Fruit fly (Drosophila melanogaster) whole organism, embryonic: Measurements from ENCODE around the gene CG31650.
A peak's percentile ranks its signal among the peaks of the same experiment; 100 is the strongest.

ENCODE experiments used
- Aef1 ChIP-seq: fragments of 200-800 bp; sonication (Bioruptor generic); IDR thresholded peaks from 3 replicates; pipeline ENCODE4 v1.3.6; 2022; ENCODE audit warnings: missing biosample characterization, missing genetic modification characterization
- B-H1 ChIP-seq: fragments of 200-800 bp; sonication (Bioruptor generic); IDR thresholded peaks from 3 replicates; pipeline ENCODE4 v1.3.6; 2022; ENCODE audit warnings: missing biosample characterization, missing genetic modification characterization
- Bteb2 ChIP-seq: fragments of 200-800 bp; sonication (Bioruptor generic); optimal IDR thresholded peaks from 2 replicates; lab custom pipeline; 2016; ENCODE audit warnings: missing biosample characterization, missing genetic modification characterization
- CG11398 ChIP-seq: fragments of 200-800 bp; sonication (Bioruptor generic); optimal IDR thresholded peaks from 2 replicates; lab custom pipeline; 2016; ENCODE audit warnings: missing biosample characterization, missing genetic modification characterization
- CG11723 ChIP-seq: fragments of 200-800 bp; sonication (Bioruptor generic); optimal IDR thresholded peaks from 2 replicates; lab custom pipeline; 2017; ENCODE audit warnings: missing biosample characterization, mild to moderate bottlenecking, missing genetic modification characterization
- CG14860 ChIP-seq: fragments of 200-800 bp; sonication (Bioruptor generic); IDR thresholded peaks from 3 replicates; pipeline ENCODE4 v1.3.6; 2022; ENCODE audit warnings: missing biosample characterization, missing genetic modification characterization; ENCODE audit not compliant: partially characterized antibody
- CG17612 ChIP-seq: fragments of 200-800 bp; sonication (Bioruptor generic); IDR thresholded peaks from 2 replicates; pipeline ENCODE4 v1.3.6; 2022; ENCODE audit warnings: missing biosample characterization, missing genetic modification characterization
- CG18476 ChIP-seq: fragments of 200-800 bp; sonication (Bioruptor generic); optimal IDR thresholded peaks from 2 replicates; lab custom pipeline; 2016; ENCODE audit warnings: missing biosample characterization, mild to moderate bottlenecking, missing genetic modification characterization
- CG18764 ChIP-seq: fragments of 200-800 bp; sonication (Bioruptor generic); optimal IDR thresholded peaks from 3 replicates; lab custom pipeline; 2016; ENCODE audit warnings: missing biosample characterization, missing genetic modification characterization
- CG2120 ChIP-seq: fragments of 200-800 bp; sonication (Bioruptor generic); optimal IDR thresholded peaks from 3 replicates; lab custom pipeline; 2016; ENCODE audit warnings: missing biosample characterization, missing genetic modification characterization
- CG30020 ChIP-seq: fragments of 200-800 bp; optimal IDR thresholded peaks from 2 replicates; lab custom pipeline; 2019; ENCODE audit warnings: missing biosample characterization, mild to moderate bottlenecking, missing genetic modification characterization, moderate library complexity
- CG30431 ChIP-seq: fragments of 200-800 bp; sonication (Bioruptor generic); optimal IDR thresholded peaks from 2 replicates; lab custom pipeline; 2017; ENCODE audit warnings: missing biosample characterization, missing genetic modification characterization
- CG3995 ChIP-seq: fragments of 200-800 bp; sonication (Bioruptor generic); optimal IDR thresholded peaks from 3 replicates; lab custom pipeline; 2016; ENCODE audit warnings: missing biosample characterization, missing genetic modification characterization
- CG4617 ChIP-seq: fragments of 200-800 bp; sonication (Bioruptor generic); optimal IDR thresholded peaks from 3 replicates; lab custom pipeline; 2016; ENCODE audit warnings: missing biosample characterization, missing genetic modification characterization, borderline replicate concordance
- CG8281 ChIP-seq: fragments of 200-800 bp; sonication (Bioruptor generic); optimal IDR thresholded peaks from 2 replicates; lab custom pipeline; 2018; ENCODE audit warnings: missing biosample characterization, mild to moderate bottlenecking, missing genetic modification characterization, moderate library complexity
- CG8944 ChIP-seq: fragments of 200-800 bp; sonication (Bioruptor generic); optimal IDR thresholded peaks from 3 replicates; lab custom pipeline; 2016; ENCODE audit warnings: missing biosample characterization, missing genetic modification characterization
- CTCF ChIP-seq: fragments of 200-800 bp; sonication (Bioruptor generic); optimal IDR thresholded peaks from 2 replicates; lab custom pipeline; 2017; ENCODE audit warnings: missing biosample characterization, mild to moderate bottlenecking, missing genetic modification characterization, moderate library complexity
- CrebB ChIP-seq: fragments of 200-800 bp; sonication (Bioruptor generic); optimal IDR thresholded peaks from 3 replicates; lab custom pipeline; 2018; ENCODE audit warnings: missing biosample characterization, mild to moderate bottlenecking, missing genetic modification characterization
- Dfd ChIP-seq, 2 experiments: fragments of >200 bp; optimal IDR thresholded peaks; 2 replicates each; lab custom pipeline; 2017; ENCODE audit warnings: missing biosample characterization in 2 of 2, missing genetic modification characterization in 2 of 2
- Doc3 ChIP-seq: fragments of 200-800 bp; sonication (Bioruptor generic); IDR thresholded peaks from 3 replicates; pipeline ENCODE4 v1.3.6; 2022; ENCODE audit warnings: missing biosample characterization, missing genetic modification characterization; ENCODE audit not compliant: partially characterized antibody
- Eip74EF ChIP-seq, 2 experiments: fragments of 200-800 bp in 1 of 2; fragments of >200 bp in 1 of 2; sonication (Bioruptor generic) in 1 of 2; optimal IDR thresholded peaks; 2 replicates each; lab custom pipeline; 2017 to 2019; ENCODE audit warnings: missing biosample characterization in 2 of 2, missing genetic modification characterization in 2 of 2, mild to moderate bottlenecking in 1 of 2, moderate library complexity in 1 of 2
- H2.0 ChIP-seq: fragments of 200-800 bp; sonication (Bioruptor generic); IDR thresholded peaks from 2 replicates; pipeline ENCODE4 v1.3.6; 2022; ENCODE audit warnings: missing biosample characterization, missing genetic modification characterization
- Mes4 ChIP-seq: fragments of 200-800 bp; sonication (Bioruptor generic); optimal IDR thresholded peaks from 2 replicates; lab custom pipeline; 2016; ENCODE audit warnings: missing biosample characterization, missing genetic modification characterization
- NC2α ChIP-seq: fragments of 200-800 bp; sonication (Bioruptor generic); optimal IDR thresholded peaks from 2 replicates; lab custom pipeline; 2016; ENCODE audit warnings: missing biosample characterization, missing genetic modification characterization
- NK7.1 ChIP-seq: fragments of 200-800 bp; sonication (Bioruptor generic); optimal IDR thresholded peaks from 3 replicates; lab custom pipeline; 2016; ENCODE audit warnings: missing biosample characterization, missing genetic modification characterization
- NfI ChIP-seq: fragments of 200-800 bp; sonication (Bioruptor generic); optimal IDR thresholded peaks from 3 replicates; lab custom pipeline; 2018; ENCODE audit warnings: missing biosample characterization, mild to moderate bottlenecking, missing genetic modification characterization, moderate library complexity
- Optix ChIP-seq: fragments of 200-800 bp; sonication (Bioruptor generic); IDR thresholded peaks from 3 replicates; pipeline ENCODE4 v1.3.6; 2022; ENCODE audit warnings: missing biosample characterization, missing genetic modification characterization
- Sox102F ChIP-seq: fragments of 200-800 bp; sonication (Bioruptor generic); optimal IDR thresholded peaks from 2 replicates; lab custom pipeline; 2018; ENCODE audit warnings: missing biosample characterization, mild to moderate bottlenecking, missing genetic modification characterization, moderate library complexity
- Tbp ChIP-seq: fragments of >200 bp; optimal IDR thresholded peaks from 2 replicates; lab custom pipeline; 2018; ENCODE audit warnings: missing biosample characterization, missing genetic modification characterization
- ab ChIP-seq: fragments of 200-800 bp; sonication (Bioruptor generic); optimal IDR thresholded peaks from 2 replicates; lab custom pipeline; 2016; ENCODE audit warnings: missing biosample characterization, missing genetic modification characterization
- ac ChIP-seq: fragments of 200-800 bp; sonication (Bioruptor generic); optimal IDR thresholded peaks from 3 replicates; lab custom pipeline; 2017; ENCODE audit warnings: missing biosample characterization, mild to moderate bottlenecking, missing genetic modification characterization
- al ChIP-seq: fragments of 200-800 bp; sonication (Bioruptor generic); IDR thresholded peaks from 2 replicates; pipeline ENCODE4 v1.3.6; 2022; ENCODE audit warnings: missing biosample characterization, missing genetic modification characterization
- bigmax ChIP-seq: fragments of 200-800 bp; sonication (Bioruptor generic); optimal IDR thresholded peaks from 2 replicates; lab custom pipeline; 2018; ENCODE audit warnings: missing biosample characterization, mild to moderate bottlenecking, missing genetic modification characterization
- bsh ChIP-seq, 2 experiments: fragments of 200-800 bp; sonication (Bioruptor generic); optimal IDR thresholded peaks; 2 replicates each; lab custom pipeline; 2017 to 2018; ENCODE audit warnings: mild to moderate bottlenecking in 2 of 2, missing biosample characterization in 2 of 2, missing genetic modification characterization in 2 of 2, moderate library complexity in 1 of 2
- cad ChIP-seq: fragments of >200 bp; optimal IDR thresholded peaks from 2 replicates; lab custom pipeline; 2017; ENCODE audit warnings: missing biosample characterization, missing genetic modification characterization
- dmrt11E ChIP-seq: fragments of 200-800 bp; sonication (Bioruptor generic); optimal IDR thresholded peaks from 3 replicates; lab custom pipeline; 2018; ENCODE audit warnings: missing biosample characterization, mild to moderate bottlenecking, missing genetic modification characterization, moderate library complexity
- fd96Cb ChIP-seq: fragments of 200-800 bp; sonication (Bioruptor generic); optimal IDR thresholded peaks from 2 replicates; lab custom pipeline; 2018; ENCODE audit warnings: missing biosample characterization, mild to moderate bottlenecking, missing genetic modification characterization, moderate library complexity
- fru ChIP-seq: fragments of >200 bp; optimal IDR thresholded peaks from 2 replicates; lab custom pipeline; 2017
- gem ChIP-seq: fragments of 200-800 bp; sonication (Bioruptor generic); optimal IDR thresholded peaks from 2 replicates; lab custom pipeline; 2019; ENCODE audit warnings: missing biosample characterization, mild to moderate bottlenecking, missing genetic modification characterization, moderate library complexity
- grau ChIP-seq: fragments of 200-800 bp; optimal IDR thresholded peaks from 3 replicates; lab custom pipeline; 2019; ENCODE audit warnings: missing biosample characterization, mild to moderate bottlenecking, missing genetic modification characterization, moderate library complexity
- gsb-n ChIP-seq: fragments of 200-800 bp; sonication (Bioruptor generic); optimal IDR thresholded peaks from 3 replicates; lab custom pipeline; 2018; ENCODE audit warnings: missing biosample characterization, mild to moderate bottlenecking, missing genetic modification characterization
- inv ChIP-seq: fragments of 200-800 bp; sonication (Bioruptor generic); IDR thresholded peaks from 2 replicates; pipeline ENCODE4 v1.3.6; 2022; ENCODE audit warnings: missing biosample characterization, missing genetic modification characterization; ENCODE audit not compliant: partially characterized antibody
- klu ChIP-seq: fragments of 200-800 bp; sonication (Bioruptor generic); IDR thresholded peaks from 2 replicates; pipeline ENCODE4 v1.3.6; 2022; ENCODE audit warnings: missing biosample characterization, missing genetic modification characterization
- lbe ChIP-seq: fragments of 200-800 bp; sonication (Bioruptor generic); optimal IDR thresholded peaks from 2 replicates; lab custom pipeline; 2016; ENCODE audit warnings: missing biosample characterization, mild to moderate bottlenecking, missing genetic modification characterization
- odd ChIP-seq: fragments of 200-800 bp; sonication (Bioruptor generic); optimal IDR thresholded peaks from 2 replicates; lab custom pipeline; 2017; ENCODE audit warnings: missing biosample characterization, mild to moderate bottlenecking, missing genetic modification characterization
- sc ChIP-seq, 3 experiments: fragments of >200 bp in 2 of 3; fragments of 200-800 bp in 1 of 3; sonication (Bioruptor generic) in 1 of 3; optimal IDR thresholded peaks; 2 replicates in 2 of 3; 3 replicates in 1 of 3; lab custom pipeline; 2017; ENCODE audit warnings: mild to moderate bottlenecking in 1 of 3, missing biosample characterization in 1 of 3, missing genetic modification characterization in 1 of 3, missing genetic modification reagents in 1 of 3
- sug ChIP-seq: fragments of 200-800 bp; optimal IDR thresholded peaks from 2 replicates; lab custom pipeline; 2019; ENCODE audit warnings: missing biosample characterization, mild to moderate bottlenecking, missing genetic modification characterization, moderate library complexity
- tin ChIP-seq: fragments of 200-800 bp; sonication (Bioruptor generic); optimal IDR thresholded peaks from 3 replicates; lab custom pipeline; 2016; ENCODE audit warnings: missing biosample characterization, missing genetic modification characterization
- twi ChIP-seq: fragments of 200-800 bp; optimal IDR thresholded peaks from 2 replicates; lab custom pipeline; 2019; ENCODE audit warnings: missing biosample characterization, mild to moderate bottlenecking, missing genetic modification characterization, moderate library complexity
- vfl ChIP-seq: fragments of 200-800 bp; sonication (Bioruptor generic); optimal IDR thresholded peaks from 2 replicates; lab custom pipeline; 2016; ENCODE audit warnings: missing biosample characterization, missing genetic modification characterization

The CG31650 gene

DNA sequence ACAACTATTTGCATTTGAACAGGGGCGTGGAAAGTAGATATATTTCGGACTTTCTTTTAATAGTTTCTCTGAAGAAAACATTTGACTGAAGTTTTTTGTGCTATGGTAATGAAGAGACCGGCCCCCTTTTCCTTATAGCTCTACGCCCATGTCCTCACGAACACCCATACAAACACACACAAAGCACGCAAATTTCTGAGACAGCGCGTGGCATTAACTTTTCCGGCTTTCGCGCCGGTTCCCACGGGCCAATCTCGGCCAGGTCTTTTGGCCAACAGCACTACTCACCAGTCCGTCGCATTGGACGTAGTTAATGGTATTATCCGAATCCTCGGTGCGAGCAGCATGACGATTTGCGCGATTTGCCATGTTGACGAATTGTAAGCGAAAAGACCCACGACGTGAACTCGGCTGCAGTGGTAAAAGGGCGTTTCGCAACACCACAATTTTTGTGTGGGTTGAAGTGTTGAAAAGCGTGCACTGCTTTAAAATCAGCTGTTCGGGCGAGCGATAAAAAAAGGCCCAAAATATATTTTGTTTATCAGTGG is 7.9 kb upstream of the CG31650 start, which contains the start of gene senju (continued):
- TF ChIP-seq Mes4 (GFP tag; lab: Kevin White, UChicago): peak; percentile 70
- no peak for TF ChIP-seq cad (GFP tag; lab: Kevin White, UChicago)
- TF ChIP-seq klu (GFP tag; lab: Robert Waterston, UW): peak; percentile 41; the same call in 1 of the 2 replicates
- no peak for TF ChIP-seq Doc3
- TF ChIP-seq CG17612: no peak
- peak; percentile 79 for TF ChIP-seq NfI (GFP tag; lab: Kevin White, UChicago)
- TF ChIP-seq CG4617 (GFP tag; lab: Kevin White, UChicago): peak; percentile 95
- peak; percentile 55 for TF ChIP-seq CTCF (GFP tag; lab: Kevin White, UChicago)
- peak; percentile 70 for TF ChIP-seq H2.0 (GFP tag; lab: Robert Waterston, UW)
- TF ChIP-seq fru (lab: Kevin White, UChicago): no peak
- peak; percentile 61 for TF ChIP-seq fd96Cb (tag; lab: Kevin White, UChicago)
- peak; percentile 69 for TF ChIP-seq CrebB (tag; lab: Kevin White, UChicago)
- peak; percentile 48 for TF ChIP-seq twi (tag; lab: Kevin White, UChicago)
- TF ChIP-seq sc (optimal IDR thresholded peaks at IDR 0.05; lab: Kevin White, UChicago): no peak
- TF ChIP-seq sc (GFP tag; optimal IDR thresholded peaks at IDR 0.05; lab: Kevin White, UChicago): peak; percentile 62
- peak; percentile 79 for TF ChIP-seq Aef1 (GFP tag; lab: Robert Waterston, UW)
- peak; percentile 39; the same call in 1 of the 2 replicates for TF ChIP-seq al (GFP tag; lab: Robert Waterston, UW)
- TF ChIP-seq inv: no peak; the same call in 1 of the 2 replicates
- TF ChIP-seq Optix (GFP tag; lab: Robert Waterston, UW): peak; percentile 81
- TF ChIP-seq CG11398 (GFP tag; lab: Kevin White, UChicago): peak; percentile 85
- TF ChIP-seq sug (tag; lab: Kevin White, UChicago): peak; percentile 85
- peak; percentile 69 for TF ChIP-seq lbe
- peak in 1 of 2 experiments; percentile 80 for TF ChIP-seq Eip74EF (GFP tag; optimal IDR thresholded peaks at IDR 0.05; lab: Kevin White, UChicago)
- TF ChIP-seq Dfd (GFP tag; optimal IDR thresholded peaks at IDR 0.05; lab: Kevin White, UChicago): no peak
- TF ChIP-seq CG8944 (GFP tag; lab: Kevin White, UChicago): peak; percentile 93
- peak; percentile 79 for TF ChIP-seq odd
- peak; percentile 69 for TF ChIP-seq dmrt11E (tag; lab: Kevin White, UChicago)
- TF ChIP-seq grau (tag; lab: Kevin White, UChicago): peak; percentile 77
- peak; percentile 81 for TF ChIP-seq CG11723 (GFP tag; lab: Kevin White, UChicago)
- TF ChIP-seq bsh (GFP tag; optimal IDR thresholded peaks at IDR 0.05; lab: Kevin White, UChicago): peak; percentile 72 to 82
- TF ChIP-seq vfl: peak; percentile 82
- peak; percentile 84 for TF ChIP-seq tin
- peak; percentile 69 for TF ChIP-seq gsb-n (tag; lab: Kevin White, UChicago)
- peak; percentile 30 for TF ChIP-seq bigmax (GFP tag; lab: Kevin White, UChicago)
- peak; percentile 55 for TF ChIP-seq CG30020 (tag; lab: Kevin White, UChicago)
- peak; percentile 81 for TF ChIP-seq NK7.1 (GFP tag; lab: Kevin White, UChicago)
- TF ChIP-seq CG18476 (GFP tag; lab: Kevin White, UChicago): peak; percentile 76
- TF ChIP-seq ab (GFP tag; lab: Kevin White, UChicago): peak; percentile 61
- TF ChIP-seq CG3995 (GFP tag; lab: Kevin White, UChicago): peak; percentile 56
- peak; percentile 15 for TF ChIP-seq ac
- peak; percentile 80 for TF ChIP-seq Sox102F
- peak; percentile 96 for TF ChIP-seq CG2120 (GFP tag; lab: Kevin White, UChicago)
- no peak for TF ChIP-seq Tbp (GFP tag; lab: Kevin White, UChicago)
- peak; percentile 73 for TF ChIP-seq B-H1
- peak; percentile 56 for TF ChIP-seq CG8281 (tag; lab: Kevin White, UChicago)
- TF ChIP-seq CG14860 (GFP tag; lab: Robert Waterston, UW): peak; percentile 47; the same call in 1 of the 3 replicates
- TF ChIP-seq gem: peak; percentile 91
- TF ChIP-seq CG30431 (GFP tag; lab: Kevin White, UChicago): peak; percentile 72
- TF ChIP-seq CG18764 (GFP tag; lab: Kevin White, UChicago): peak; percentile 74
- peak; percentile 66 for TF ChIP-seq NC2α (GFP tag; lab: Kevin White, UChicago)
- peak; percentile 50 for TF ChIP-seq Bteb2 (GFP tag; lab: Kevin White, UChicago)
